Worm (Caenorhabditis elegans): ENCODE data around the gene R07A4.2.

ce11 chrX:10758453-10758852 lies 12.2 kb upstream of the R07A4.2 start:
- TF ChIP-seq med-1 (GFP tag; optimal IDR thresholded peaks at IDR 0.05; ENCODE audit: insufficient read depth) (no peak), flt-1 (GFP tag; IDR thresholded peaks at IDR 0.05) (no peak), ztf-23 (GFP tag; IDR thresholded peaks at IDR 0.05) (no peak), cog-1 (tag; optimal IDR thresholded peaks at IDR 0.05) (no peak)

All from whole organism, midembryonic.